Worm (Caenorhabditis elegans) whole organism, L3 larva: Measurements from ENCODE around the gene F36H5.8.

ENCODE experiments used
- aly-2 ChIP-seq: fragments of 150-350 bp; optimal IDR thresholded peaks from 2 replicates; lab custom pipeline; 2014; ENCODE audit warnings: missing biosample characterization, missing genetic modification characterization
- hmg-11 ChIP-seq: sonication (generic microtip); optimal IDR thresholded peaks from 2 replicates; lab custom pipeline; 2016; ENCODE audit warnings: missing genetic modification characterization, missing compliant biosample characterization
- nhr-12 ChIP-seq: fragments of 150-350 bp; optimal IDR thresholded peaks from 2 replicates; lab custom pipeline; 2014; ENCODE audit warnings: missing biosample characterization, missing genetic modification characterization
- nhr-25 ChIP-seq: sonication (generic microtip); optimal IDR thresholded peaks from 2 replicates; lab custom pipeline; 2017; ENCODE audit warnings: missing biosample characterization, missing genetic modification characterization

DNA sequence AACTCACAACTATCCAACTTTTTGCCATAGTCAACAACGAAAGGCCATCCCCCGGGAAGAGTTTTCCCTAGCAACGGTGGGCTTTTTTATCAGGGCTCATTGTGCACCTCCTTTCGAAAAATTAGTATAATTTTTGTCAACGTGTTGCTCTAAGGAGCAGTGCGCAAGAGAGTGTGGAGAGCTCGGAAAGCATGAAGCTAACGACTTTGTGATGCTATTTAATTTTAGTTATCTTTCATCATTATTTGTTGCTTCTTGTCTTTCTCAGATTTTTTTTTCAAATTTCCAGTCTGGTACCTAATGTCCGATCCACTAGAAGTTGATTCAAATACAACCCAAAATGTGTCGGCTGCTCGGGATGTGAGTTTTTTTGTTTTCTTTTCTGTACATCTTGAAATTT, 20.4 kb downstream of the F36H5.8 start, which contains the start of gene ceh-81:
- TF ChIP-seq hmg-11 (tag; lab: Kevin White, UChicago) = no peak
- TF ChIP-seq aly-2 (tag; lab: Kevin White, UChicago) = no peak
- TF ChIP-seq nhr-25 = no peak
- no peak for TF ChIP-seq nhr-12 (tag; lab: Kevin White, UChicago)
